Worm (Caenorhabditis elegans) whole organism, L4 larva: ENCODE results near the gene C31H1.5.
A peak's percentile ranks its signal among the peaks of the same experiment; 100 is the strongest.

Experiments used
- F26F4.8 ChIP-seq: fragments of 200-800 bp; sonication (Bioruptor generic); conservative IDR thresholded peaks from 2 replicates; pipeline ENCODE4 v1.3.6; 2022; ENCODE audit warnings: missing genetic modification characterization, missing compliant biosample characterization
- F37D6.2 ChIP-seq: sonication (generic microtip); optimal IDR thresholded peaks from 2 replicates; lab custom pipeline; 2016; ENCODE audit warnings: mild to moderate bottlenecking, missing genetic modification characterization, missing compliant biosample characterization
- F44E2.7 ChIP-seq: fragments of 200-800 bp; sonication (Bioruptor generic); IDR thresholded peaks from 2 replicates; pipeline ENCODE4 v2.1.2; 2022; ENCODE audit warnings: missing genetic modification characterization, missing compliant biosample characterization
- T26A8.4 ChIP-seq: fragments of 200-800 bp; sonication (Bioruptor generic); IDR thresholded peaks from 2 replicates; pipeline ENCODE4 v1.3.6; 2022; ENCODE audit warnings: missing genetic modification characterization, missing compliant biosample characterization
- aha-1 ChIP-seq: fragments of 150-350 bp; peaks from one replicate; lab custom pipeline; 2014; ENCODE audit warnings: missing biosample characterization, missing genetic modification characterization
- ceh-32 ChIP-seq: sonication (generic microtip); optimal IDR thresholded peaks from 2 replicates; lab custom pipeline; 2016; ENCODE audit warnings: mild to moderate bottlenecking, missing genetic modification characterization, missing compliant biosample characterization; ENCODE audit not compliant: poor library complexity
- ces-1 ChIP-seq: fragments of 150-350 bp; sonication (generic microtip); optimal IDR thresholded peaks from 4 replicates; lab custom pipeline; 2014; ENCODE audit warnings: missing biosample characterization, missing genetic modification reagents, missing genetic modification characterization
- cey-2 ChIP-seq: sonication (generic microtip); optimal IDR thresholded peaks from 3 replicates; lab custom pipeline; 2017; ENCODE audit warnings: missing genetic modification characterization, mild to moderate bottlenecking, missing compliant biosample characterization, antibody characterized with exemption, borderline replicate concordance; ENCODE audit not compliant: insufficient read depth
- daf-16 ChIP-seq, 3 experiments: sonication (generic microtip); optimal IDR thresholded peaks; 2 replicates each; lab custom pipeline; 2016 to 2017; ENCODE audit warnings: missing genetic modification characterization in 3 of 3, missing genetic modification reagents in 3 of 3, mild to moderate bottlenecking in 2 of 3, missing compliant biosample characterization in 2 of 3, missing biosample characterization in 1 of 3, moderate library complexity in 1 of 3
- daf-19 ChIP-seq: fragments of 200-800 bp; sonication (Bioruptor generic); conservative IDR thresholded peaks from 2 replicates; pipeline ENCODE4 v1.3.6; 2022; ENCODE audit warnings: missing genetic modification characterization, missing compliant biosample characterization
- dmd-6 ChIP-seq: fragments of 200-800 bp; sonication (Bioruptor generic); IDR thresholded peaks from 2 replicates; pipeline ENCODE4 v1.3.6; 2022; ENCODE audit warnings: missing genetic modification reagents, missing genetic modification characterization, missing compliant biosample characterization
- dmd-8 ChIP-seq: fragments of 200-800 bp; sonication (Bioruptor generic); IDR thresholded peaks from 2 replicates; pipeline ENCODE4 v1.3.6; 2022; ENCODE audit warnings: missing genetic modification characterization, missing compliant biosample characterization
- dmd-9 ChIP-seq: fragments of 200-800 bp; sonication (Bioruptor generic); IDR thresholded peaks from 2 replicates; pipeline ENCODE4 v1.3.6; 2022; ENCODE audit warnings: missing genetic modification reagents, missing genetic modification characterization, missing compliant biosample characterization
- duxl-1 ChIP-seq: sonication (generic microtip); optimal IDR thresholded peaks from 2 replicates; lab custom pipeline; 2016; ENCODE audit warnings: mild to moderate bottlenecking, missing genetic modification characterization, moderate library complexity, missing compliant biosample characterization; ENCODE audit not compliant: poor library complexity
- dve-1 ChIP-seq: sonication (generic microtip); optimal IDR thresholded peaks from 2 replicates; lab custom pipeline; 2017; ENCODE audit warnings: antibody characterized with exemption, mild to moderate bottlenecking, missing genetic modification characterization, missing compliant biosample characterization; ENCODE audit not compliant: insufficient read depth
- hif-1 ChIP-seq, 2 experiments: sonication (generic microtip); optimal IDR thresholded peaks; 2 replicates each; lab custom pipeline; 2016 to 2017; ENCODE audit warnings: missing compliant biosample characterization in 2 of 2, missing genetic modification characterization in 2 of 2, missing genetic modification reagents in 2 of 2, missing genotype in 2 of 2, mild to moderate bottlenecking in 1 of 2
- hlh-11 ChIP-seq: fragments of 200-800 bp; sonication (Bioruptor generic); optimal IDR thresholded peaks from 2 replicates; lab custom pipeline; 2018; ENCODE audit warnings: mild to moderate bottlenecking, missing genetic modification characterization, missing compliant biosample characterization
- hlh-30 ChIP-seq: sonication (generic microtip); optimal IDR thresholded peaks from 2 replicates; lab custom pipeline; 2017; ENCODE audit warnings: antibody characterized with exemption, mild to moderate bottlenecking, missing genetic modification characterization, missing compliant biosample characterization; ENCODE audit not compliant: insufficient read depth
- hmg-1.1 ChIP-seq: fragments of 200-800 bp; sonication (Bioruptor generic); IDR thresholded peaks from 2 replicates; pipeline ENCODE4 v1.3.6; 2022; ENCODE audit warnings: missing genetic modification reagents, missing genetic modification characterization, missing compliant biosample characterization
- lim-7 ChIP-seq: fragments of 200-800 bp; sonication (Bioruptor generic); IDR thresholded peaks from 2 replicates; pipeline ENCODE4 v1.3.6; 2022; ENCODE audit warnings: missing genetic modification characterization, missing compliant biosample characterization
- lin-29 ChIP-seq: fragments of 200-800 bp; sonication (Bioruptor generic); IDR thresholded peaks from 2 replicates; pipeline ENCODE4 v1.3.6; 2022; ENCODE audit warnings: missing genetic modification reagents, missing genetic modification characterization, missing compliant biosample characterization
- lin-38 ChIP-seq: fragments of 200-800 bp; sonication (Bioruptor generic); IDR thresholded peaks from 2 replicates; pipeline ENCODE4 v1.3.6; 2022; ENCODE audit warnings: missing genetic modification reagents, missing genetic modification characterization, missing compliant biosample characterization
- lsy-2 ChIP-seq, 2 experiments: fragments of 150-350 bp in 1 of 2; sonication (generic microtip) in 1 of 2; optimal IDR thresholded peaks; 2 replicates each; lab custom pipeline; 2014 to 2017; ENCODE audit warnings: missing biosample characterization in 2 of 2, missing genetic modification characterization in 2 of 2
- madf-5 ChIP-seq, 2 experiments: fragments of 200-800 bp; sonication (Bioruptor generic); IDR thresholded peaks; 2 replicates each; pipeline ENCODE4 v1.3.6; 2022; ENCODE audit warnings: missing compliant biosample characterization in 2 of 2, missing genetic modification characterization in 2 of 2
- mdl-1 ChIP-seq, 2 experiments: fragments of 150-350 bp in 1 of 2; sonication (generic microtip) in 1 of 2; optimal IDR thresholded peaks; 2 replicates each; lab custom pipeline; 2014 to 2017; ENCODE audit warnings: missing biosample characterization in 2 of 2, missing genetic modification characterization in 2 of 2
- mxl-2 ChIP-seq: fragments of 200-800 bp; sonication (Bioruptor generic); conservative IDR thresholded peaks from 2 replicates; pipeline ENCODE4 v1.3.6; 2022; ENCODE audit warnings: missing genetic modification reagents, missing genetic modification characterization, missing compliant biosample characterization
- mxl-3 ChIP-seq: fragments of 200-800 bp; sonication (Bioruptor generic); optimal IDR thresholded peaks from 2 replicates; lab custom pipeline; 2018; ENCODE audit warnings: mild to moderate bottlenecking, missing genetic modification characterization, missing compliant biosample characterization
- nhr-10 ChIP-seq: fragments of 150-350 bp; optimal IDR thresholded peaks from 2 replicates; lab custom pipeline; 2014; ENCODE audit warnings: missing biosample characterization, missing genetic modification characterization
- nhr-102 ChIP-seq: sonication (generic microtip); optimal IDR thresholded peaks from 2 replicates; lab custom pipeline; 2016; ENCODE audit warnings: mild to moderate bottlenecking, missing genetic modification characterization, moderate library complexity, missing compliant biosample characterization
- nhr-28 ChIP-seq: fragments of 150-350 bp; optimal IDR thresholded peaks from 2 replicates; lab custom pipeline; 2014; ENCODE audit warnings: missing biosample characterization, missing genetic modification characterization
- nhr-42 ChIP-seq: fragments of 200-800 bp; sonication (Bioruptor generic); IDR thresholded peaks from 2 replicates; pipeline ENCODE4 v1.3.6; 2022; ENCODE audit warnings: missing genetic modification characterization, missing compliant biosample characterization
- nhr-76 ChIP-seq: fragments of 150-350 bp; optimal IDR thresholded peaks from 2 replicates; lab custom pipeline; 2014; ENCODE audit warnings: missing biosample characterization, missing genetic modification characterization
- php-3 ChIP-seq: fragments of 200-800 bp; sonication (Bioruptor generic); IDR thresholded peaks from 2 replicates; pipeline ENCODE4 v1.3.6; 2022; ENCODE audit warnings: missing genetic modification reagents, missing genetic modification characterization, missing compliant biosample characterization
- rbr-2 ChIP-seq: sonication (generic microtip); optimal IDR thresholded peaks from 2 replicates; lab custom pipeline; 2016; ENCODE audit warnings: missing genotype, missing genetic modification characterization, missing compliant biosample characterization
- snpc-1.2 ChIP-seq: fragments of 200-800 bp; sonication (Bioruptor generic); IDR thresholded peaks from 2 replicates; pipeline ENCODE4 v1.3.6; 2022; ENCODE audit warnings: missing genetic modification reagents, missing genetic modification characterization, missing compliant biosample characterization
- snpc-4 ChIP-seq: fragments of 150-350 bp; optimal IDR thresholded peaks from 2 replicates; lab custom pipeline; 2014; ENCODE audit warnings: missing biosample characterization, missing genetic modification characterization
- spr-1 ChIP-seq: sonication (generic microtip); optimal IDR thresholded peaks from 2 replicates; lab custom pipeline; 2016; ENCODE audit warnings: mild to moderate bottlenecking, missing genetic modification characterization, missing compliant biosample characterization
- tag-97 ChIP-seq: fragments of 200-800 bp; sonication (Bioruptor generic); IDR thresholded peaks from 2 replicates; pipeline ENCODE4 v1.3.6; 2022; ENCODE audit warnings: missing genetic modification characterization, missing compliant biosample characterization
- unc-39 ChIP-seq: sonication (generic microtip); optimal IDR thresholded peaks from 2 replicates; lab custom pipeline; 2017; ENCODE audit warnings: missing biosample characterization, missing genetic modification characterization
- unc-62 ChIP-seq, 3 experiments: fragments of 150-350 bp in 1 of 3; sonication (generic microtip); optimal IDR thresholded peaks in 2 of 3; peaks in 1 of 3; 1 replicate in 1 of 3; 2 replicates in 2 of 3; lab custom pipeline; 2014 to 2017; ENCODE audit warnings: missing biosample characterization in 3 of 3, missing genetic modification characterization in 3 of 3, missing genetic modification reagents in 3 of 3, missing genotype in 1 of 3
- vab-7 ChIP-seq: fragments of 200-800 bp; sonication (Bioruptor generic); IDR thresholded peaks from 2 replicates; pipeline ENCODE4 v1.3.6; 2022; ENCODE audit warnings: missing genetic modification reagents, missing genetic modification characterization, missing compliant biosample characterization
- zag-1 ChIP-seq: fragments of 150-350 bp; optimal IDR thresholded peaks from 2 replicates; lab custom pipeline; 2014; ENCODE audit warnings: missing biosample characterization, missing genetic modification characterization
- zip-11 ChIP-seq: fragments of 200-800 bp; sonication (Bioruptor generic); IDR thresholded peaks from 2 replicates; pipeline ENCODE4 v1.3.6; 2022; ENCODE audit warnings: missing genetic modification characterization, missing compliant biosample characterization
- zip-2 ChIP-seq: fragments of 150-350 bp; optimal IDR thresholded peaks from 2 replicates; lab custom pipeline; 2014; ENCODE audit warnings: missing biosample characterization, missing genetic modification characterization
- ztf-11 ChIP-seq: fragments of 150-350 bp; optimal IDR thresholded peaks from 2 replicates; lab custom pipeline; 2014; ENCODE audit warnings: missing biosample characterization, missing genetic modification characterization
- ztf-7 ChIP-seq: fragments of 150-350 bp; optimal IDR thresholded peaks from 2 replicates; lab custom pipeline; 2014; ENCODE audit warnings: missing biosample characterization, missing genetic modification characterization

C31H1.5 gene

ce11 chrIV:5806909-5807308 lies 10.3 kb upstream of the C31H1.5 start, which contains the start of gene lntl-1:
Gene lntl-1 (minus strand): TSS chrIV:5807093.
- TF ChIP-seq lsy-2 (tag; optimal IDR thresholded peaks at IDR 0.05; lab: Kevin White, UChicago) (peak in 1 of 2 experiments; percentile 27), lin-38 (GFP tag; lab: Robert Waterston, UW) (no peak), hlh-30 (tag; lab: Kevin White, UChicago) (peak; percentile 33)

- TF ChIP-seq F26F4.8 (GFP tag; lab: Robert Waterston, UW) (no peak), F44E2.7 (no peak), snpc-1.2 (no peak), hlh-30 (tag; lab: Kevin White, UChicago) (no peak), unc-39 (tag; lab: Kevin White, UChicago) (no peak), zag-1 (tag; lab: Kevin White, UChicago) (no peak), lsy-2 (tag; optimal IDR thresholded peaks at IDR 0.05; lab: Kevin White, UChicago) (no peak), spr-1 (tag; lab: Kevin White, UChicago) (no peak), madf-5 (GFP tag; IDR thresholded peaks at IDR 0.05; lab: Robert Waterston, UW) (no peak), dmd-8 (GFP tag; lab: Robert Waterston, UW) (no peak)
- TF ChIP-seq, all 104 proteins: peak for 0
Observed at ce11 chrIV:5806348-5806747, 9.8 kb upstream of the C31H1.5 start.

ce11 chrIV:5805477-5805876 lies 8.9 kb upstream of the C31H1.5 start:
- TF ChIP-seq dve-1 (tag; lab: Kevin White, UChicago) (no peak), dmd-6 (no peak), cey-2 (no peak), nhr-76 (tag; lab: Kevin White, UChicago) (no peak), lim-7 (GFP tag; lab: Robert Waterston, UW) (no peak), hlh-30 (tag; lab: Kevin White, UChicago) (peak; percentile 41), mxl-2 (no peak), ztf-7 (tag; lab: Kevin White, UChicago) (no peak), ceh-32 (tag; lab: Kevin White, UChicago) (no peak), snpc-4 (tag; lab: Kevin White, UChicago) (no peak), dmd-9 (no peak), php-3 (no peak), zip-11 (GFP tag; lab: Robert Waterston, UW) (no peak), ztf-11 (tag; lab: Kevin White, UChicago) (no peak), daf-16 (GFP tag; optimal IDR thresholded peaks at IDR 0.05; lab: Kevin White, UChicago) (no peak), daf-16 (tag; optimal IDR thresholded peaks at IDR 0.05; lab: Kevin White, UChicago) (no peak), mxl-3 (GFP tag; lab: Kevin White, UChicago) (no peak), tag-97 (GFP tag; lab: Robert Waterston, UW) (no peak), rbr-2 (peak; percentile 57), nhr-42 (GFP tag; lab: Robert Waterston, UW) (no peak), T26A8.4 (GFP tag; lab: Robert Waterston, UW) (no peak), mdl-1 (tag; optimal IDR thresholded peaks at IDR 0.05; lab: Kevin White, UChicago) (peak in 1 of 2 experiments; percentile 17), F37D6.2 (tag; lab: Kevin White, UChicago) (peak; percentile 17), aha-1 (peak; percentile 95), unc-62 (GFP tag; optimal IDR thresholded peaks at IDR 0.05 in 1 of 2; lab: Kevin White, UChicago) (peak in 1 of 2 experiments; percentile 84), unc-62 (tag; optimal IDR thresholded peaks at IDR 0.05; lab: Kevin White, UChicago) (no peak), lin-38 (GFP tag; lab: Robert Waterston, UW) (no peak), duxl-1 (tag; lab: Kevin White, UChicago) (no peak), nhr-102 (tag; lab: Kevin White, UChicago) (no peak), nhr-28 (tag; lab: Kevin White, UChicago) (no peak), vab-7 (GFP tag; lab: Robert Waterston, UW) (no peak), lin-29 (GFP tag; lab: Robert Waterston, UW) (no peak), daf-19 (GFP tag; lab: Robert Waterston, UW) (no peak), hmg-1.1 (GFP tag; lab: Robert Waterston, UW) (peak; percentile 57), zip-2 (tag; lab: Kevin White, UChicago) (no peak), lsy-2 (tag; optimal IDR thresholded peaks at IDR 0.05; lab: Kevin White, UChicago) (peak; percentile 76 to 94), hif-1 (tag; optimal IDR thresholded peaks at IDR 0.05; lab: Kevin White, UChicago) (peak in 1 of 2 experiments; percentile 39), hlh-11 (tag; lab: Kevin White, UChicago) (no peak), nhr-10 (tag; lab: Kevin White, UChicago) (no peak), ces-1 (GFP tag; lab: Kevin White, UChicago) (no peak)
